Worm (Caenorhabditis elegans): ENCODE data around the gene K08D12.4.

ce11 chrIV:1706996-1707395, at the start of gene K08D12.4:
- TF ChIP-seq dao-5 (tag; optimal IDR thresholded peaks at IDR 0.05) = no peak
- no peak for TF ChIP-seq W03F9.2 (tag; optimal IDR thresholded peaks at IDR 0.05)

Data from whole organism, L4/young adult.